Fruit fly (Drosophila melanogaster) whole organism, pupa: ENCODE data around the gene CG15332.
A peak's percentile ranks its signal among the peaks of the same experiment; 100 is the strongest.

ENCODE experiments used
- CG10348 ChIP-seq: fragments of 200-800 bp; sonication (Bioruptor generic); IDR thresholded peaks from 2 replicates; pipeline ENCODE4 v1.3.6; 2022; ENCODE audit warnings: missing biosample characterization, missing genetic modification characterization
- CG12605 ChIP-seq: fragments of 200-800 bp; sonication (Bioruptor generic); IDR thresholded peaks from 2 replicates; pipeline ENCODE4 v1.3.6; 2022; ENCODE audit warnings: missing biosample characterization, missing genetic modification characterization
- CG13204 ChIP-seq: fragments of 200-800 bp; sonication (Bioruptor generic); optimal IDR thresholded peaks from 2 replicates; lab custom pipeline; 2018; ENCODE audit warnings: missing biosample characterization, mild to moderate bottlenecking, missing genetic modification characterization, moderate library complexity
- CG14655 ChIP-seq: fragments of 200-800 bp; sonication (Bioruptor generic); optimal IDR thresholded peaks from 3 replicates; lab custom pipeline; 2017; ENCODE audit warnings: mild to moderate bottlenecking, missing biosample characterization, missing genetic modification reagents, missing genetic modification characterization
- CG15710 ChIP-seq: fragments of 200-800 bp; sonication (Bioruptor generic); optimal IDR thresholded peaks from 2 replicates; lab custom pipeline; 2018; ENCODE audit warnings: missing biosample characterization, mild to moderate bottlenecking, missing genetic modification characterization, moderate library complexity
- CG17806 ChIP-seq: fragments of 200-800 bp; sonication (Bioruptor generic); optimal IDR thresholded peaks from 2 replicates; lab custom pipeline; 2018; ENCODE audit warnings: missing biosample characterization, mild to moderate bottlenecking, missing genetic modification characterization, moderate library complexity
- CG32121 ChIP-seq: fragments of 200-800 bp; sonication (Bioruptor generic); IDR thresholded peaks from 2 replicates; pipeline ENCODE4 v1.3.6; 2022; ENCODE audit warnings: missing biosample characterization, missing genetic modification characterization
- CG34367 ChIP-seq: fragments of 200-800 bp; sonication (Bioruptor generic); optimal IDR thresholded peaks from 2 replicates; lab custom pipeline; 2018; ENCODE audit warnings: missing biosample characterization, mild to moderate bottlenecking, missing genetic modification characterization
- CG4496 ChIP-seq: fragments of 200-800 bp; sonication (Bioruptor generic); IDR thresholded peaks from 3 replicates; pipeline ENCODE4 v1.3.6; 2022; ENCODE audit warnings: missing biosample characterization, missing genetic modification characterization
- CG8159 ChIP-seq: fragments of 200-800 bp; sonication (Bioruptor generic); optimal IDR thresholded peaks from 3 replicates; lab custom pipeline; 2018; ENCODE audit warnings: missing biosample characterization, mild to moderate bottlenecking, missing genetic modification characterization, moderate library complexity
- CG8301 ChIP-seq: fragments of 200-800 bp; sonication (Bioruptor generic); optimal IDR thresholded peaks from 2 replicates; lab custom pipeline; 2018; ENCODE audit warnings: missing biosample characterization, mild to moderate bottlenecking, missing genetic modification characterization
- CG9948 ChIP-seq: fragments of 200-800 bp; sonication (Bioruptor generic); optimal IDR thresholded peaks from 2 replicates; lab custom pipeline; 2018; ENCODE audit warnings: missing biosample characterization, mild to moderate bottlenecking, missing genetic modification characterization, moderate library complexity
- D1 ChIP-seq: fragments of 200-800 bp; sonication (Bioruptor generic); optimal IDR thresholded peaks from 2 replicates; lab custom pipeline; 2018; ENCODE audit warnings: missing biosample characterization, mild to moderate bottlenecking, missing genetic modification characterization, moderate library complexity
- EcR ChIP-seq: fragments of 200-800 bp; sonication (Bioruptor generic); optimal IDR thresholded peaks from 3 replicates; lab custom pipeline; 2019; ENCODE audit warnings: missing biosample characterization, missing genetic modification characterization, mild to moderate bottlenecking, moderate library complexity, missing genetic modification reagents
- Ets98B ChIP-seq: fragments of 200-800 bp; sonication (Bioruptor generic); IDR thresholded peaks from 2 replicates; pipeline ENCODE4 v1.3.6; 2022; ENCODE audit warnings: missing biosample characterization, missing genetic modification characterization
- Pif1A ChIP-seq: fragments of 200-800 bp; sonication (Bioruptor generic); optimal IDR thresholded peaks from 3 replicates; lab custom pipeline; 2016; ENCODE audit warnings: missing biosample characterization, missing genetic modification characterization
- Pif1B ChIP-seq: fragments of 200-800 bp; sonication (Bioruptor generic); optimal IDR thresholded peaks from 3 replicates; lab custom pipeline; 2016; ENCODE audit warnings: missing biosample characterization, missing genetic modification characterization
- Snoo ChIP-seq: fragments of 200-800 bp; sonication (Bioruptor generic); optimal IDR thresholded peaks from 3 replicates; lab custom pipeline; 2017; ENCODE audit warnings: missing biosample characterization, mild to moderate bottlenecking, missing genetic modification characterization, inconsistent platforms
- fd96Ca ChIP-seq: fragments of 200-800 bp; sonication (Bioruptor generic); IDR thresholded peaks from 3 replicates; pipeline ENCODE4 v1.3.6; 2022; ENCODE audit warnings: missing biosample characterization, missing genetic modification characterization
- gl ChIP-seq: fragments of 200-800 bp; sonication (Bioruptor generic); optimal IDR thresholded peaks from 2 replicates; lab custom pipeline; 2018; ENCODE audit warnings: missing biosample characterization, mild to moderate bottlenecking, missing genetic modification characterization
- rn ChIP-seq: fragments of 200-800 bp; sonication (Bioruptor generic); IDR thresholded peaks from 2 replicates; pipeline ENCODE4 v1.3.6; 2022; ENCODE audit warnings: missing biosample characterization, missing genetic modification characterization

Gene CG15332

DNA sequence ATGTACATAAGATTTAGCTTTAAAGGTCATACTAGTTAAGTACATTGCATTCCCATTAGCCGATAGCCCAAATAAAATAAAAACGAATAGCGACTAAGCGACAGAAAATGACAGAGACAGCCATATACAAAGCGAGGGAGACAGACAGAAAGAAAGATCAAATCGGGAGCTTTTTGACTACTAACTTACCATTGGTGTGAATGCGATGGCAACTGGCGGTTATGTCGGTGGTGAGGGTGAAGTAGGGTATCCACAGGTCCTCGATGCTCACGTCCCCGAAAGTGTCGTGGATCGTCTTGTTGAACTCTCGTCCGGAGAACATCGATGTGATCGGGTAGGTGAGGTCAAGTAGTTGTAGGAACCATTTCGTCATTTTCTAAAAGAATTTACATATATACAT lies 5.2 kb upstream of the CG15332 start:
- no peak for TF ChIP-seq CG17806 (tag; lab: Kevin White, UChicago)
- TF ChIP-seq fd96Ca, result no peak
- TF ChIP-seq CG8159, result no peak
- TF ChIP-seq CG13204, result no peak
- TF ChIP-seq gl (tag; lab: Kevin White, UChicago), result no peak
- no peak for TF ChIP-seq CG12605 (GFP tag; lab: Robert Waterston, UW)

DNA sequence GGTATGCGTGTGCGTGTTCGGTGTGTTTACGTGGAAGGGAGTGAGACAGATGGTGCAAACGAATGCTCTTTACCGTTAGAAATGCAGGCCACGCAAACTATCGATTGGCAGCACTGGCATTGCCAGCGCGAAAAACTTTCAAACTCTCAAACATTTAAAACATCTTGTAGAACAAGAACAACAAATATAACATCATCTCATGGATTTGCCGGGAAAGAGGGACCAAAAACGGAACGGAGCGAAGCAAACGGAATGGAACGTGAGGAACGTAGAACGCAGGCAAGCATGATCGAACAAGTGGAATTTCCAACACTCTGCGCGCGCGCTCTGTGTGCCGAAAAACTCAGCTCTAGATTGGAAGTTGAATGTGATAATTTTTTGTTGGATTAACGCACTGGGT lies 3.7 kb upstream of the CG15332 start:
- no peak for TF ChIP-seq CG14655 (GFP tag; lab: Kevin White, UChicago)
- no peak for TF ChIP-seq CG32121 (GFP tag; lab: Robert Waterston, UW)
- no peak for TF ChIP-seq CG34367 (tag; lab: Kevin White, UChicago)
- TF ChIP-seq CG4496, result no peak
- no peak for TF ChIP-seq D1 (tag; lab: Kevin White, UChicago)
- no peak for TF ChIP-seq CG12605 (GFP tag; lab: Robert Waterston, UW)
- no peak for TF ChIP-seq CG8301
- no peak for TF ChIP-seq Ets98B
- no peak for TF ChIP-seq Snoo (tag; lab: Kevin White, UChicago)
- no peak for TF ChIP-seq rn (GFP tag; lab: Robert Waterston, UW)
- TF ChIP-seq CG9948 (tag; lab: Kevin White, UChicago), result no peak
- no peak for TF ChIP-seq gl (tag; lab: Kevin White, UChicago)
- TF ChIP-seq Pif1B (GFP tag; lab: Kevin White, UChicago), result no peak
- no peak for TF ChIP-seq CG15710 (tag; lab: Kevin White, UChicago)
- no peak for TF ChIP-seq Pif1A
- no peak for TF ChIP-seq CG13204
- no peak for TF ChIP-seq EcR (GFP tag; lab: Kevin White, UChicago)
- no peak for TF ChIP-seq fd96Ca
- TF ChIP-seq CG17806 (tag; lab: Kevin White, UChicago), result no peak

DNA sequence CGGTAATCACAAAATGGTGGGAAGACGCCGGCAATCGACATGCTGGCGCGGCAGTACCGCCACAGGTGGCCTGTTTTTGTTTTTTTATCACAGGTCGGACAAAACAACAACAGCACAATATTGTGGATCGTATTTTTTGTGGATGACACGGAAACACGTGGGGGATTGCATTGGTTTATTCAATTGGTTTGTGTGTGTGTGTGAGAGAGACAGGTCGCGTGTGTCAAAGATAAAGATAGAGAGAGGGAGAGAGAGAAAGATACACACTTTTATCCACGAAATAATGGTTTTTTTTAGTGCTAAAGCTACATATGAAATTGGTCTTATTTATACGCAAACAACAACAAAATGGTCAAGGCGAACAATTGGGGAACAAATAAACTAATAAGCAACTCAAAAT lies 3.2 kb upstream of the CG15332 start:
- TF ChIP-seq CG32121 (GFP tag; lab: Robert Waterston, UW), result no peak
- TF ChIP-seq Pif1A, result no peak
- peak; percentile 83 for TF ChIP-seq CG12605 (GFP tag; lab: Robert Waterston, UW)
- no peak for TF ChIP-seq D1 (tag; lab: Kevin White, UChicago)
- peak; percentile 11; the same call in 1 of the 2 replicates for TF ChIP-seq Ets98B
- no peak for TF ChIP-seq CG8159
- TF ChIP-seq Snoo (tag; lab: Kevin White, UChicago), result no peak
- no peak for TF ChIP-seq rn (GFP tag; lab: Robert Waterston, UW)
- TF ChIP-seq gl (tag; lab: Kevin White, UChicago), result peak; percentile 4
- TF ChIP-seq CG4496, result peak; percentile 60; the same call in 1 of the 3 replicates
- TF ChIP-seq CG15710 (tag; lab: Kevin White, UChicago), result no peak
- TF ChIP-seq CG10348, result no peak
- TF ChIP-seq fd96Ca, result no peak

DNA sequence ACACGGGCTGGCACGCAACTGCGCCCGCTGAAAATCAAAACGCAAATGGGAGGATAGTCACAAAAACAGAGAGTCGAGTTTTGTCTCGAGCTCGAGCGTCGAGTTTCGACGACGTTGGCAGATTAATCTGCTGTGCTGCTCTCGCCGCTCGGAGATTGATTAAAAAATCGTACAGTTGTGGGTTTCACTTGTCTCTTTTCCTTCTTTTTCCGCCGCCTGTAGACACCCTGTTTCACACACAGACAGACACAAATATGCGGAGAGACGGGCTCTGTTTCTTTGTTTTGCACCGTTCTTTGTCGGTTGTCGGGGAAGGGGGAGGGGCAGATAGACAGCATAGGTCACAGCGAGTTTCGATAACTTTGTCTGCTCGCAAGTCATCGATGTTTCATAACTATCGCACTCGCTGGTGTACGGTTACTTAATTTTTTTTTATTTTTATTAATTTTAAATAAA lies 8.9 kb downstream of the CG15332 start, which contains the start of gene orion:
Gene orion, minus strand, starts transcription at position 51 of the 456 bp plus-strand sequence.
- TF ChIP-seq CG34367 (tag; lab: Kevin White, UChicago) (peak; percentile 76), CG8301 (no peak), CG12605 (GFP tag; lab: Robert Waterston, UW) (peak; percentile 78), CG13204 (peak; percentile 91), D1 (tag; lab: Kevin White, UChicago) (no peak), CG17806 (tag; lab: Kevin White, UChicago) (peak; percentile 53), CG10348 (no peak), CG8159 (peak; percentile 67), CG9948 (tag; lab: Kevin White, UChicago) (peak; percentile 38), rn (GFP tag; lab: Robert Waterston, UW) (peak; percentile 42; the same call in 1 of the 2 replicates), CG4496 (peak; percentile 92), CG32121 (GFP tag; lab: Robert Waterston, UW) (peak; percentile 62; the same call in 1 of the 2 replicates), fd96Ca (peak; percentile 71), CG15710 (tag; lab: Kevin White, UChicago) (peak; percentile 73), Pif1B (GFP tag; lab: Kevin White, UChicago) (peak; percentile 79), EcR (GFP tag; lab: Kevin White, UChicago) (peak; percentile 85), CG14655 (GFP tag; lab: Kevin White, UChicago) (no peak), Ets98B (peak; percentile 76), Pif1A (peak; percentile 81), Snoo (tag; lab: Kevin White, UChicago) (peak; percentile 48), gl (tag; lab: Kevin White, UChicago) (peak; percentile 93)
- TF ChIP-seq, all 21 proteins: peak for 17

DNA sequence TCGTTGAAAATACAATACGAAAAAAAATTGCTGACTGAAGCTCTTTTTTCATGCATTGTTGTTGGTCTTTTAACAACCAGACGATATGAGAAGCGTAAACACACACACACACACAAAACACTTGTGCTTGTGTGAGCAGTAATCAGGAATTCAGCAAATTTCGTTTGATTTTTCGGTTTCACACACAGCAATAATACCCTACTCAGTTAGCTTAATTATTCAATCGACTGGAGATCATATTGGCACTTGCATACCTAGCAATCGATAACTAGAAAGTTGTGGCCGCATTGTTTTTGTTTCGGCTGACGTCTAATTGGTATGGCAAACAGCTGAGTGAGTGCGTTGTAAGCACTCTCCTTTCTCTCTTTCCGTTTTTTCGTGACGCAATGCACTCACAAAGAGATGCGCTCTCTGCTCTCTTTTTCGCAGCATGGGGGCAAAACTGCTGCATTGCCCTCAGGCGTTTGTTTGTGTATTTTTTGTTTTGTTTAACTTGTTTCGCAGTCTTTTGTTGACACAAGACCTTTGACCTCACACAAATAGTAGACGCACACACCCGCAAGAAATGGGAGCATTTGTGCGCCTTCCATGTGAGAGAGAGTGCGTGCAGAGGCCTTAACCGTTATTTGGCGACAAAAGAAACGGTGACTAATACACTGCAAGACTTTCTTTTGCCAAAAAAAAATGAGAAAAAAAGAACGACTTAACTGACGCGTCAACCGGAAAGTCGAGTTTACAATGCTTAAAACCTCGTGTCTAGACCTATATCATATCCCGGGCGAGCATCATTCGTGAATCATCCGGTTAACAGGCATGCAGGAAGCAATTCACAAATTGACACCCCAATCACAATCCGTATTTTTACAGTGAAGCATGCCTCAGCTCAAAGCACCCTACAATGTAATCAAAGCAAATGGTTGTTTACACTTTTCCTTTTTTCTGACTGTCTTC lies 10.7 kb downstream of the CG15332 start:
- TF ChIP-seq gl (tag; lab: Kevin White, UChicago), result no peak
- TF ChIP-seq CG15710 (tag; lab: Kevin White, UChicago), result peak; percentile 52
- peak; percentile 73; the same call in 2 of the 3 replicates for TF ChIP-seq fd96Ca
- peak; percentile 38 for TF ChIP-seq CG17806 (tag; lab: Kevin White, UChicago)
- TF ChIP-seq CG9948 (tag; lab: Kevin White, UChicago), result peak; percentile 57
- TF ChIP-seq D1 (tag; lab: Kevin White, UChicago), result no peak
- peak; percentile 55 for TF ChIP-seq CG8159
- peak; percentile 30; the same call in 1 of the 2 replicates for TF ChIP-seq CG32121 (GFP tag; lab: Robert Waterston, UW)
- peak; percentile 46 for TF ChIP-seq EcR (GFP tag; lab: Kevin White, UChicago)
- TF ChIP-seq CG13204, result no peak
- no peak; the same call in none of the 2 replicates for TF ChIP-seq CG12605 (GFP tag; lab: Robert Waterston, UW)
- peak; percentile 65 for TF ChIP-seq CG8301
- TF ChIP-seq Pif1B (GFP tag; lab: Kevin White, UChicago), result peak; percentile 28
- peak; percentile 60 for TF ChIP-seq Pif1A
- TF ChIP-seq rn (GFP tag; lab: Robert Waterston, UW), result no peak
- peak; percentile 17 for TF ChIP-seq CG34367 (tag; lab: Kevin White, UChicago)
- peak; percentile 72 for TF ChIP-seq CG14655 (GFP tag; lab: Kevin White, UChicago)
- TF ChIP-seq CG4496, result peak; percentile 76
- TF ChIP-seq Ets98B, result peak; percentile 28
- peak; percentile 60 for TF ChIP-seq Snoo (tag; lab: Kevin White, UChicago)
- peak; percentile 50; the same call in 1 of the 2 replicates for TF ChIP-seq CG10348
- TF ChIP-seq, all 21 proteins: peak for 16
